Worm (Caenorhabditis elegans): ENCODE results near the gene haly-1.

DNA sequence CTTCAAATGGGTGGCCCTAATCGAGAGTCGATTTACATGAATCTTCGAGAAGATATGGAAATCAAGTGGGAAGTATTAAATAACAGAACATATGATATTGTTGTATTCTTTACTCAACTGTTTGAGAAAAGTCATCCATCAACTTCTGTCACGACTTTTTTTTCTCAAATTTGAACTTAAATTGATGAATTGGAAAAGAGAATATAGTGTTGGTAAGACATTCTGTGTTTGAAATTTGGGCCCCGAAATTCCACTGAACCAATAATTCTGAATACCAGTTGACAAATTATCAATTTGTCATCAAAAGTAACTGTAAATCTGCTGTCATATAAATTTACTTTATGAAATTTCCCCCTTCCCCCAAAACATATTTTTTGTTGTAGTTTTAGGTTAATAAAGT is 49.5 kb downstream of the haly-1 start:
- TF ChIP-seq ama-1 (optimal IDR thresholded peaks at IDR 0.05) (no peak), pha-4 (tag; optimal IDR thresholded peaks at IDR 0.05) (no peak), elt-2 (tag; optimal IDR thresholded peaks at IDR 0.05) (no peak), nhr-232 (tag; optimal IDR thresholded peaks at IDR 0.05) (no peak), unc-55 (GFP tag; optimal IDR thresholded peaks at IDR 0.05) (no peak), K02D7.2 (tag; optimal IDR thresholded peaks at IDR 0.05) (no peak), pat-9 (tag; optimal IDR thresholded peaks at IDR 0.05) (no peak), ceh-31 (tag; optimal IDR thresholded peaks at IDR 0.05) (no peak), K09A11.1 (tag; optimal IDR thresholded peaks at IDR 0.05; ENCODE audit: insufficient read depth) (no peak), nhr-11 (tag; optimal IDR thresholded peaks at IDR 0.05) (no peak)
